Fruit fly (Drosophila melanogaster) whole organism, embryonic: ENCODE data around the gene Peritrophin-15a.

Experiments used
- CG10321 ChIP-seq: fragments of 200-800 bp; sonication (Bioruptor generic); IDR thresholded peaks from 2 replicates; pipeline ENCODE4 v1.3.6; 2022; ENCODE audit warnings: missing biosample characterization, missing genetic modification characterization
- CG11085 ChIP-seq: fragments of 200-800 bp; sonication (Bioruptor generic); IDR thresholded peaks from 2 replicates; pipeline ENCODE4 v1.3.6; 2022; ENCODE audit warnings: missing biosample characterization, missing genetic modification characterization
- CG18619 ChIP-seq: fragments of 200-800 bp; sonication (Bioruptor generic); optimal IDR thresholded peaks from 3 replicates; lab custom pipeline; 2017; ENCODE audit warnings: missing biosample characterization, mild to moderate bottlenecking, missing genetic modification characterization
- CG4424 ChIP-seq: fragments of 200-800 bp; sonication (Bioruptor generic); optimal IDR thresholded peaks from 3 replicates; lab custom pipeline; 2016; ENCODE audit warnings: missing biosample characterization, missing genetic modification characterization
- CG6854 ChIP-seq: fragments of 200-800 bp; sonication (Bioruptor generic); optimal IDR thresholded peaks from 3 replicates; lab custom pipeline; 2017; ENCODE audit warnings: missing biosample characterization, mild to moderate bottlenecking, missing genetic modification characterization
- Chrac-16 ChIP-seq: fragments of 200-800 bp; sonication (Bioruptor generic); optimal IDR thresholded peaks from 3 replicates; lab custom pipeline; 2016; ENCODE audit warnings: missing biosample characterization, missing genetic modification characterization
- Drgx ChIP-seq: fragments of 200-800 bp; sonication (Bioruptor generic); IDR thresholded peaks from 2 replicates; pipeline ENCODE4 v1.3.6; 2022; ENCODE audit warnings: missing biosample characterization, missing genetic modification characterization
- Hr3 ChIP-seq: fragments of 200-800 bp; sonication (Bioruptor generic); optimal IDR thresholded peaks from 3 replicates; lab custom pipeline; 2016; ENCODE audit warnings: missing biosample characterization, missing genetic modification characterization
- Hr78 ChIP-seq, 2 experiments: fragments of 200-800 bp in 1 of 2; fragments of >200 bp in 1 of 2; sonication (Bioruptor generic) in 1 of 2; optimal IDR thresholded peaks; 2 replicates each; lab custom pipeline; 2017 to 2019; ENCODE audit warnings: missing biosample characterization in 2 of 2, missing genetic modification characterization in 2 of 2, mild to moderate bottlenecking in 1 of 2, moderate library complexity in 1 of 2
- al ChIP-seq: fragments of 200-800 bp; sonication (Bioruptor generic); IDR thresholded peaks from 2 replicates; pipeline ENCODE4 v1.3.6; 2022; ENCODE audit warnings: missing biosample characterization, missing genetic modification characterization
- sd ChIP-seq: fragments of 200-800 bp; sonication (Bioruptor generic); optimal IDR thresholded peaks from 3 replicates; lab custom pipeline; 2018; ENCODE audit warnings: missing biosample characterization, mild to moderate bottlenecking, missing genetic modification characterization, moderate library complexity
- sim ChIP-seq: fragments of 200-800 bp; sonication (Bioruptor generic); IDR thresholded peaks from 2 replicates; pipeline ENCODE4 v1.3.6; 2022; ENCODE audit warnings: missing biosample characterization, missing genetic modification characterization
- stc ChIP-seq: fragments of 200-800 bp; sonication (Bioruptor generic); IDR thresholded peaks from 2 replicates; pipeline ENCODE4 v1.3.6; 2022; ENCODE audit warnings: missing biosample characterization, missing genetic modification characterization
- sug ChIP-seq: fragments of 200-800 bp; optimal IDR thresholded peaks from 2 replicates; lab custom pipeline; 2019; ENCODE audit warnings: missing biosample characterization, mild to moderate bottlenecking, missing genetic modification characterization, moderate library complexity

- TF ChIP-seq stc (GFP tag; lab: Robert Waterston, UW) (no peak), Hr3 (GFP tag; lab: Kevin White, UChicago) (no peak), CG10321 (GFP tag; lab: Robert Waterston, UW) (no peak), Hr78 (GFP tag; optimal IDR thresholded peaks at IDR 0.05; lab: Kevin White, UChicago) (no peak), sug (tag; lab: Kevin White, UChicago) (peak; percentile 54), sd (tag; lab: Kevin White, UChicago) (no peak), Chrac-16 (GFP tag; lab: Kevin White, UChicago) (no peak), CG18619 (GFP tag; lab: Kevin White, UChicago) (no peak), CG6854 (GFP tag; lab: Kevin White, UChicago) (no peak), CG4424 (GFP tag; lab: Kevin White, UChicago) (no peak), al (GFP tag; lab: Robert Waterston, UW) (no peak), Drgx (GFP tag; lab: Robert Waterston, UW) (no peak), CG11085 (no peak), sim (no peak)
These were observed 44.0 kb downstream of the Peritrophin-15a start, which contains the start of gene Mur29B for dm6 chr2L:8351864-8352263.
